Worm (Caenorhabditis elegans) whole organism, young adult: ENCODE data around the gene pks-1.

Source experiments
- F55B11.4 ChIP-seq: sonication (generic microtip); optimal IDR thresholded peaks from 2 replicates; lab custom pipeline; 2016; ENCODE audit warnings: missing compliant biosample characterization, missing genetic modification characterization, borderline replicate concordance; ENCODE audit not compliant: insufficient read depth
- K11D2.4 ChIP-seq: fragments of 200-800 bp; sonication (Bioruptor generic); IDR thresholded peaks from 2 replicates; pipeline ENCODE4 v1.3.6; 2022; ENCODE audit warnings: missing genetic modification reagents, missing genetic modification characterization, missing compliant biosample characterization
- T26A5.8 ChIP-seq: sonication (generic microtip); optimal IDR thresholded peaks from 2 replicates; lab custom pipeline; 2016; ENCODE audit warnings: missing genetic modification characterization, missing compliant biosample characterization
- attf-3 ChIP-seq: fragments of 200-800 bp; sonication (Bioruptor generic); conservative IDR thresholded peaks from 2 replicates; pipeline ENCODE4 v1.3.6; 2022; ENCODE audit warnings: missing genetic modification reagents, missing genetic modification characterization, missing compliant biosample characterization
- efl-1 ChIP-seq: fragments of 150-350 bp; optimal IDR thresholded peaks from 2 replicates; lab custom pipeline; 2014; ENCODE audit warnings: missing biosample characterization, missing genetic modification reagents, missing genetic modification characterization
- ets-4 ChIP-seq: fragments of 200-800 bp; sonication (Bioruptor generic); optimal IDR thresholded peaks from 2 replicates; lab custom pipeline; 2018; ENCODE audit warnings: mild to moderate bottlenecking, missing genetic modification characterization, missing compliant biosample characterization
- hmg-1.2 ChIP-seq: fragments of 200-800 bp; sonication (Bioruptor generic); IDR thresholded peaks from 2 replicates; pipeline ENCODE4 v1.3.6; 2022; ENCODE audit warnings: missing genetic modification reagents, missing genetic modification characterization, missing compliant biosample characterization
- nhr-27 ChIP-seq: fragments of 200-800 bp; sonication (Bioruptor generic); optimal IDR thresholded peaks from 2 replicates; lab custom pipeline; 2018; ENCODE audit warnings: mild to moderate bottlenecking, missing genetic modification characterization, moderate library complexity, missing compliant biosample characterization
- rec-8 ChIP-seq, 2 experiments: sonication (generic microtip); optimal IDR thresholded peaks; 2 replicates each; lab custom pipeline; 2016; ENCODE audit warnings: mild to moderate bottlenecking in 2 of 2, missing genetic modification characterization in 2 of 2, missing genetic modification reagents in 2 of 2, missing genotype in 2 of 2, missing biosample characterization in 1 of 2, missing compliant biosample characterization in 1 of 2, moderate library complexity in 1 of 2
- rpc-1 ChIP-seq, 2 experiments: fragments of 150-350 bp in 1 of 2; sonication (generic microtip) in 1 of 2; optimal IDR thresholded peaks; 2 replicates each; lab custom pipeline; 2014 to 2018; ENCODE audit warnings: missing biosample characterization in 1 of 2, missing genetic modification characterization in 1 of 2, missing genetic modification reagents in 1 of 2, missing genotype in 1 of 2
- snpc-4 ChIP-seq, 5 experiments: fragments of 150-350 bp in 1 of 5; sonication (generic microtip) in 4 of 5; optimal IDR thresholded peaks; 2 replicates each; lab custom pipeline; 2014 to 2018; ENCODE audit warnings: missing genetic modification characterization in 5 of 5, missing biosample characterization in 3 of 5, antibody characterized with exemption in 2 of 5, mild to moderate bottlenecking in 2 of 5, missing compliant biosample characterization in 2 of 5, missing genotype in 2 of 5, moderate library complexity in 2 of 5, missing genetic modification reagents in 1 of 5

ce11 chrX:5366613-5367012 lies 47.0 kb upstream of the pks-1 start:
- TF ChIP-seq nhr-27 (tag; lab: Kevin White, UChicago) (no peak), hmg-1.2 (GFP tag; lab: Robert Waterston, UW) (no peak), T26A5.8 (no peak), snpc-4 (GFP tag; optimal IDR thresholded peaks at IDR 0.05; lab: Kevin White, UChicago) (no peak), snpc-4 (tag; optimal IDR thresholded peaks at IDR 0.05; lab: Kevin White, UChicago) (no peak), F55B11.4 (tag; lab: Kevin White, UChicago) (no peak), attf-3 (GFP tag; lab: Robert Waterston, UW) (no peak), rpc-1 (optimal IDR thresholded peaks at IDR 0.05; lab: Kevin White, UChicago) (no peak), rpc-1 (tag; optimal IDR thresholded peaks at IDR 0.05; lab: Kevin White, UChicago) (no peak), efl-1 (GFP tag; lab: Kevin White, UChicago) (no peak), rec-8 (tag; optimal IDR thresholded peaks at IDR 0.05; lab: Kevin White, UChicago) (no peak), K11D2.4 (GFP tag; lab: Robert Waterston, UW) (no peak), ets-4 (GFP tag; lab: Kevin White, UChicago) (no peak)
